Fruit fly (Drosophila melanogaster) whole organism, larva: ENCODE data around the gene PIG-K.

Experiments used
- noc ChIP-seq: fragments of 200-800 bp; sonication (Bioruptor generic); optimal IDR thresholded peaks from 3 replicates; lab custom pipeline; 2019; ENCODE audit warnings: missing biosample characterization, mild to moderate bottlenecking, missing genetic modification characterization, moderate library complexity

Gene PIG-K

dm6 chrX:2008953-2009452 is at the start of gene PIG-K:
Gene PIG-K (minus strand): TSS chrX:2009364.
- TF ChIP-seq noc (tag; lab: Kevin White, UChicago): no peak

- TF ChIP-seq noc (tag; lab: Kevin White, UChicago): peak; percentile 96
These were observed 41.1 kb upstream of the PIG-K start, which contains the start of gene moody for dm6 chrX:2050070-2050899. Gene moody (minus strand): TSS chrX:2050120.

- peak; percentile 30 for TF ChIP-seq noc (tag; lab: Kevin White, UChicago)
These were observed 39.9 kb upstream of the PIG-K start for dm6 chrX:2048778-2049686.

dm6 chrX:2043660-2044397 is 34.7 kb upstream of the PIG-K start, which contains the start of gene CG4325:
Gene CG4325 (minus strand): TSS chrX:2043818.
- TF ChIP-seq noc (tag; lab: Kevin White, UChicago): no peak

- TF ChIP-seq noc (tag; lab: Kevin White, UChicago): no peak
These were observed 33.0 kb upstream of the PIG-K start, which contains the start of the genes Actn and usp for dm6 chrX:2041981-2042847. Gene Actn (minus strand): TSS chrX:2042311. Gene usp (minus strand): TSS chrX:2042311.

dm6 chrX:2041312-2041918 is 32.3 kb upstream of the PIG-K start, which contains the start of gene CG4313:
Gene CG4313 (plus strand): TSS chrX:2041868.
- TF ChIP-seq noc (tag; lab: Kevin White, UChicago): peak; percentile 65

- TF ChIP-seq noc (tag; lab: Kevin White, UChicago): no peak
These were observed 28.4 kb upstream of the PIG-K start for dm6 chrX:2037605-2038004.

dm6 chrX:2036800-2037488 is 27.8 kb upstream of the PIG-K start:
- peak; percentile 8 for TF ChIP-seq noc (tag; lab: Kevin White, UChicago)

- TF ChIP-seq noc (tag; lab: Kevin White, UChicago): no peak
These were observed 27.2 kb upstream of the PIG-K start for dm6 chrX:2036383-2036782.

- no peak for TF ChIP-seq noc (tag; lab: Kevin White, UChicago)
These were observed 23.8 kb upstream of the PIG-K start for dm6 chrX:2032821-2033436.

- no peak for TF ChIP-seq noc (tag; lab: Kevin White, UChicago)
These were observed 23.1 kb upstream of the PIG-K start for dm6 chrX:2032160-2032801.

- TF ChIP-seq noc (tag; lab: Kevin White, UChicago): no peak
These were observed 22.1 kb upstream of the PIG-K start for dm6 chrX:2031308-2031707.
